Worm (Caenorhabditis elegans): ENCODE results near the gene T27A1.3.
"Not testable (repeated sequence)": the region's sequence is repeated elsewhere in the genome, so short reads cannot be mapped to it uniquely, and the experiment has no call there.

ce11 chrII:535226-535625, at the start of gene T27A1.3:
- not testable (repeated sequence) for TF ChIP-seq him-1, dao-5 (tag; optimal IDR thresholded peaks at IDR 0.05)
